Fruit fly (Drosophila melanogaster): Measurements from ENCODE around the gene CG43319.

dm6 chr3R:27738287-27738686 is 44.2 kb downstream of the CG43319 start:
- TF ChIP-seq tai (GFP tag; optimal IDR thresholded peaks at IDR 0.05) = no peak
- TF ChIP-seq psq (GFP tag; optimal IDR thresholded peaks at IDR 0.05) = no peak
- TF ChIP-seq Rel (GFP tag; optimal IDR thresholded peaks at IDR 0.05) = no peak
- TF ChIP-seq Rel (tag; optimal IDR thresholded peaks at IDR 0.05) = no peak
- no peak for TF ChIP-seq usp (GFP tag; optimal IDR thresholded peaks at IDR 0.05)
- TF ChIP-seq dsf (GFP tag; optimal IDR thresholded peaks at IDR 0.05; ENCODE audit: borderline replicate concordance) = no peak
- no peak for TF ChIP-seq Hnf4 (GFP tag; optimal IDR thresholded peaks at IDR 0.05)
